Worm (Caenorhabditis elegans) whole organism, L2 larva: ENCODE data around the gene F32D1.11.

Experiments
- ZK546.5 ChIP-seq: sonication (generic microtip); optimal IDR thresholded peaks from 2 replicates; lab custom pipeline; 2017; ENCODE audit warnings: missing biosample characterization, missing genetic modification characterization
- gmeb-1 ChIP-seq: fragments of 150-350 bp; optimal IDR thresholded peaks from 2 replicates; lab custom pipeline; 2014; ENCODE audit warnings: missing biosample characterization, missing genetic modification characterization
- lin-11 ChIP-seq: fragments of 150-350 bp; sonication (generic microtip); optimal IDR thresholded peaks from 2 replicates; lab custom pipeline; 2014; ENCODE audit warnings: missing biosample characterization, missing genetic modification characterization, inconsistent platforms, mixed read lengths
- lsy-2 ChIP-seq, 2 experiments: fragments of 150-350 bp in 1 of 2; sonication (generic microtip) in 1 of 2; optimal IDR thresholded peaks; 2 replicates each; lab custom pipeline; 2014 to 2017; ENCODE audit warnings: missing biosample characterization in 2 of 2, missing genetic modification characterization in 2 of 2
- nhr-21 ChIP-seq: fragments of 150-350 bp; optimal IDR thresholded peaks from 2 replicates; lab custom pipeline; 2014; ENCODE audit warnings: missing biosample characterization, missing genetic modification characterization
- unc-62 ChIP-seq: fragments of 150-350 bp; optimal IDR thresholded peaks from 2 replicates; lab custom pipeline; 2014; ENCODE audit warnings: missing biosample characterization, missing genetic modification reagents, missing genetic modification characterization

- TF ChIP-seq lsy-2 (tag; optimal IDR thresholded peaks at IDR 0.05; lab: Kevin White, UChicago) (no peak), nhr-21 (tag; lab: Kevin White, UChicago) (no peak), lin-11 (tag; lab: Kevin White, UChicago) (no peak), ZK546.5 (tag; lab: Kevin White, UChicago) (no peak), unc-62 (GFP tag; lab: Kevin White, UChicago) (no peak), gmeb-1 (tag; lab: Kevin White, UChicago) (no peak)
Observed at ce11 chrV:4322706-4323105, 43.6 kb downstream of the F32D1.11 start, which contains the start of gene R02D1.2.
